Fruit fly (Drosophila melanogaster) whole organism, prepupa: Measurements from ENCODE around the gene CG2617.

ENCODE experiments used
- CG10631 ChIP-seq: fragments of 200-800 bp; sonication (Bioruptor generic); optimal IDR thresholded peaks from 2 replicates; lab custom pipeline; 2016; ENCODE audit warnings: missing biosample characterization, missing genetic modification characterization
- CG11762 ChIP-seq: fragments of 200-800 bp; sonication (Bioruptor generic); optimal IDR thresholded peaks from 3 replicates; lab custom pipeline; 2016; ENCODE audit warnings: missing biosample characterization, missing genetic modification characterization; ENCODE audit not compliant: insufficient read depth
- CG11902 ChIP-seq: fragments of 200-800 bp; sonication (Bioruptor generic); optimal IDR thresholded peaks from 3 replicates; lab custom pipeline; 2016; ENCODE audit warnings: missing biosample characterization, missing genetic modification characterization
- CG15336 ChIP-seq: fragments of 200-800 bp; sonication (Bioruptor generic); IDR thresholded peaks from 2 replicates; pipeline ENCODE4 v1.3.6; 2022; ENCODE audit warnings: missing biosample characterization, missing genetic modification characterization
- CG1621 ChIP-seq: fragments of 200-800 bp; sonication (Bioruptor generic); optimal IDR thresholded peaks from 3 replicates; lab custom pipeline; 2018; ENCODE audit warnings: missing biosample characterization, mild to moderate bottlenecking, missing genetic modification characterization
- CG16779 ChIP-seq: fragments of 200-800 bp; sonication (Bioruptor generic); optimal IDR thresholded peaks from 3 replicates; lab custom pipeline; 2017; ENCODE audit warnings: missing biosample characterization, mild to moderate bottlenecking, missing genetic modification characterization
- CG3032 ChIP-seq: fragments of 200-800 bp; optimal IDR thresholded peaks from 2 replicates; lab custom pipeline; 2019; ENCODE audit warnings: missing biosample characterization, mild to moderate bottlenecking, missing genetic modification characterization, moderate library complexity
- CG31627 ChIP-seq: fragments of 200-800 bp; sonication (Bioruptor generic); optimal IDR thresholded peaks from 3 replicates; lab custom pipeline; 2016; ENCODE audit warnings: missing biosample characterization, missing genetic modification characterization
- CG32006 ChIP-seq: fragments of 200-800 bp; sonication (Bioruptor generic); optimal IDR thresholded peaks from 3 replicates; lab custom pipeline; 2017; ENCODE audit warnings: missing biosample characterization, mild to moderate bottlenecking, missing genetic modification characterization
- CG34406 ChIP-seq: fragments of 200-800 bp; sonication (Bioruptor generic); optimal IDR thresholded peaks from 3 replicates; lab custom pipeline; 2016; ENCODE audit warnings: missing biosample characterization, missing genetic modification characterization
- CG3919 ChIP-seq: fragments of 200-800 bp; sonication (Bioruptor generic); optimal IDR thresholded peaks from 3 replicates; lab custom pipeline; 2016; ENCODE audit warnings: missing biosample characterization, missing genetic modification characterization
- CG4318 ChIP-seq: fragments of 200-800 bp; sonication (Bioruptor generic); optimal IDR thresholded peaks from 3 replicates; lab custom pipeline; 2017; ENCODE audit warnings: missing biosample characterization, mild to moderate bottlenecking, missing genetic modification characterization
- CG6276 ChIP-seq: fragments of 200-800 bp; sonication (Bioruptor generic); optimal IDR thresholded peaks from 2 replicates; lab custom pipeline; 2017; ENCODE audit warnings: missing biosample characterization, mild to moderate bottlenecking, missing genetic modification characterization
- CG6792 ChIP-seq: fragments of 200-800 bp; sonication (Bioruptor generic); optimal IDR thresholded peaks from 3 replicates; lab custom pipeline; 2016; ENCODE audit warnings: missing biosample characterization, missing genetic modification characterization
- CG6808 ChIP-seq: fragments of 200-800 bp; sonication (Bioruptor generic); optimal IDR thresholded peaks from 3 replicates; lab custom pipeline; 2017; ENCODE audit warnings: missing biosample characterization, missing genetic modification characterization, mild to moderate bottlenecking, moderate library complexity, missing genetic modification reagents
- CG7368 ChIP-seq: fragments of 200-800 bp; sonication (Bioruptor generic); optimal IDR thresholded peaks from 3 replicates; lab custom pipeline; 2016; ENCODE audit warnings: missing biosample characterization, missing genetic modification characterization
- CG8119 ChIP-seq: fragments of 200-800 bp; sonication (Bioruptor generic); IDR thresholded peaks from 3 replicates; pipeline ENCODE4 v1.3.6; 2022; ENCODE audit warnings: missing biosample characterization, missing genetic modification characterization
- CG8319 ChIP-seq: fragments of 200-800 bp; sonication (Bioruptor generic); optimal IDR thresholded peaks from 3 replicates; lab custom pipeline; 2016; ENCODE audit warnings: missing biosample characterization, missing genetic modification characterization
- CG8632 ChIP-seq: fragments of 200-800 bp; sonication (Bioruptor generic); optimal IDR thresholded peaks from 3 replicates; lab custom pipeline; 2016; ENCODE audit warnings: missing biosample characterization, missing genetic modification characterization
- CG9139 ChIP-seq: fragments of 200-800 bp; sonication (Bioruptor generic); optimal IDR thresholded peaks from 3 replicates; lab custom pipeline; 2017; ENCODE audit warnings: missing biosample characterization, mild to moderate bottlenecking, missing genetic modification characterization
- Eip75B ChIP-seq: fragments of 200-800 bp; sonication (Bioruptor generic); optimal IDR thresholded peaks from 3 replicates; lab custom pipeline; 2016; ENCODE audit warnings: missing biosample characterization, missing genetic modification characterization
- Eip78C ChIP-seq: fragments of 200-800 bp; sonication (Bioruptor generic); peaks from one replicate; lab custom pipeline; 2016; ENCODE audit warnings: missing biosample characterization, missing genetic modification characterization
- Eip93F ChIP-seq: fragments of 200-800 bp; sonication (Bioruptor generic); optimal IDR thresholded peaks from 2 replicates; lab custom pipeline; 2016; ENCODE audit warnings: missing biosample characterization, mild to moderate bottlenecking, missing genetic modification characterization
- Ets21C ChIP-seq: fragments of 200-800 bp; sonication (Bioruptor generic); optimal IDR thresholded peaks from 3 replicates; lab custom pipeline; 2016; ENCODE audit warnings: missing biosample characterization, missing genetic modification characterization
- Ets96B ChIP-seq: fragments of 200-800 bp; optimal IDR thresholded peaks from 2 replicates; lab custom pipeline; 2019; ENCODE audit warnings: missing biosample characterization, mild to moderate bottlenecking, missing genetic modification characterization, moderate library complexity
- Hr38 ChIP-seq: sonication (Bioruptor generic); optimal IDR thresholded peaks from 2 replicates; lab custom pipeline; 2016; ENCODE audit warnings: missing biosample characterization, missing genetic modification characterization
- Hr39 ChIP-seq: fragments of 200-800 bp; sonication (Bioruptor generic); optimal IDR thresholded peaks from 2 replicates; lab custom pipeline; 2016; ENCODE audit warnings: missing biosample characterization, missing genetic modification characterization
- Hr4 ChIP-seq: fragments of 200-800 bp; sonication (Bioruptor generic); optimal IDR thresholded peaks from 3 replicates; lab custom pipeline; 2016; ENCODE audit warnings: missing biosample characterization, missing genetic modification characterization
- Lpt ChIP-seq: fragments of 200-800 bp; sonication (Bioruptor generic); optimal IDR thresholded peaks from 3 replicates; lab custom pipeline; 2016; ENCODE audit warnings: missing biosample characterization, missing genetic modification characterization
- Met ChIP-seq: fragments of 200-800 bp; sonication (Bioruptor generic); optimal IDR thresholded peaks from 3 replicates; lab custom pipeline; 2016; ENCODE audit warnings: missing biosample characterization, missing genetic modification characterization
- OdsH ChIP-seq: fragments of 200-800 bp; sonication (Bioruptor generic); optimal IDR thresholded peaks from 3 replicates; lab custom pipeline; 2016; ENCODE audit warnings: missing biosample characterization, missing genetic modification characterization
- Smox ChIP-seq: fragments of 200-800 bp; sonication (Bioruptor generic); optimal IDR thresholded peaks from 3 replicates; lab custom pipeline; 2016; ENCODE audit warnings: missing biosample characterization, missing genetic modification characterization
- Sox102F ChIP-seq: fragments of 200-800 bp; sonication (Bioruptor generic); optimal IDR thresholded peaks from 2 replicates; lab custom pipeline; 2016; ENCODE audit warnings: missing biosample characterization, mild to moderate bottlenecking, missing genetic modification characterization
- Sox14 ChIP-seq: fragments of 200-800 bp; sonication (Bioruptor generic); optimal IDR thresholded peaks from 3 replicates; lab custom pipeline; 2016; ENCODE audit warnings: missing biosample characterization, missing genetic modification characterization
- Sox15 ChIP-seq: fragments of 200-800 bp; sonication (Bioruptor generic); optimal IDR thresholded peaks from 3 replicates; lab custom pipeline; 2016; ENCODE audit warnings: missing biosample characterization, missing genetic modification characterization
- achi ChIP-seq: fragments of 200-800 bp; sonication (Bioruptor generic); optimal IDR thresholded peaks from 3 replicates; lab custom pipeline; 2016; ENCODE audit warnings: missing biosample characterization, missing genetic modification characterization
- acj6 ChIP-seq: fragments of 200-800 bp; sonication (Bioruptor generic); optimal IDR thresholded peaks from 3 replicates; lab custom pipeline; 2016; ENCODE audit warnings: missing biosample characterization, missing genetic modification characterization
- dac ChIP-seq: fragments of 200-800 bp; sonication (Bioruptor generic); optimal IDR thresholded peaks from 2 replicates; lab custom pipeline; 2017; ENCODE audit warnings: missing biosample characterization, mild to moderate bottlenecking, missing genetic modification characterization
- dsx ChIP-seq: fragments of 200-800 bp; optimal IDR thresholded peaks from 3 replicates; lab custom pipeline; 2019; ENCODE audit warnings: missing biosample characterization, mild to moderate bottlenecking, missing genetic modification characterization, moderate library complexity; ENCODE audit not compliant: poor library complexity, severe bottlenecking
- eg ChIP-seq: fragments of 200-800 bp; sonication (Bioruptor generic); IDR thresholded peaks from 3 replicates; pipeline ENCODE4 v1.3.6; 2022; ENCODE audit warnings: missing biosample characterization, missing genetic modification characterization
- esn ChIP-seq: fragments of 200-800 bp; sonication (Bioruptor generic); optimal IDR thresholded peaks from 2 replicates; lab custom pipeline; 2016; ENCODE audit warnings: missing biosample characterization, mild to moderate bottlenecking, missing genetic modification characterization, moderate library complexity
- fd59A ChIP-seq: fragments of 200-800 bp; sonication (Bioruptor generic); optimal IDR thresholded peaks from 2 replicates; lab custom pipeline; 2017; ENCODE audit warnings: missing biosample characterization, mild to moderate bottlenecking, missing genetic modification characterization, missing genetic modification reagents
- fd85E ChIP-seq: fragments of 200-800 bp; sonication (Bioruptor generic); optimal IDR thresholded peaks from 3 replicates; lab custom pipeline; 2016; ENCODE audit warnings: missing biosample characterization, missing genetic modification characterization
- fkh ChIP-seq: fragments of 200-800 bp; sonication (Bioruptor generic); optimal IDR thresholded peaks from 3 replicates; lab custom pipeline; 2017; ENCODE audit warnings: missing biosample characterization, mild to moderate bottlenecking, missing genetic modification characterization, moderate library complexity
- lz ChIP-seq: fragments of 200-800 bp; sonication (Bioruptor generic); optimal IDR thresholded peaks from 3 replicates; lab custom pipeline; 2016; ENCODE audit warnings: missing biosample characterization, missing genetic modification characterization
- net ChIP-seq: fragments of 200-800 bp; sonication (Bioruptor generic); optimal IDR thresholded peaks from 3 replicates; lab custom pipeline; 2016; ENCODE audit warnings: missing biosample characterization, missing genetic modification characterization
- pdm3 ChIP-seq: fragments of 200-800 bp; sonication (Bioruptor generic); optimal IDR thresholded peaks from 3 replicates; lab custom pipeline; 2016; ENCODE audit warnings: missing biosample characterization, missing genetic modification characterization
- spab ChIP-seq: fragments of 200-800 bp; sonication (Bioruptor generic); optimal IDR thresholded peaks from 2 replicates; lab custom pipeline; 2017; ENCODE audit warnings: missing biosample characterization, mild to moderate bottlenecking, missing genetic modification characterization, missing genetic modification reagents
- svp ChIP-seq: fragments of 200-800 bp; sonication (Bioruptor generic); peaks from one replicate; lab custom pipeline; 2016; ENCODE audit warnings: missing biosample characterization, missing genetic modification characterization
- topi ChIP-seq: fragments of 200-800 bp; sonication (Bioruptor generic); optimal IDR thresholded peaks from 3 replicates; lab custom pipeline; 2016; ENCODE audit warnings: missing biosample characterization, missing genetic modification characterization

CG2617 gene

DNA sequence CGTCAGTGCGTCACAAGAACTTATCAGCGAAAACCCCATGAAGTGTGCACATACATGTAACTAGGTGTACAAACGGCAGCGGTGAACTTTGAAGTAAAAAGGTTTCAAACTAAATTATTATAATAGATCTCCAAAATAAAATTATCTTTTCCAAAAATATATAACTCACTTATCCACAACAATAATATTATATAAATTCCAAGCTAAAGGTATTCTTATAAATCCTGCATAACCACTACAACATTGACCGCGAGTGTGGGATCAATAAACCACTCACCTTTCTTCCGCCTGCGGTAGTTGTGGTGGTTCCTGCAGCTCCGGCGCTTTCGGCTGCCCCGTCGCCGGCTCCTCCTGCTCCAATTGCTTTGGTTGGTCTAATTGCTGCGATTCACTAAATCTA lies 7.5 kb upstream of the CG2617 start:
- no peak for TF ChIP-seq CG3919 (GFP tag; lab: Kevin White, UChicago)
- no peak for TF ChIP-seq CG4318 (GFP tag; lab: Kevin White, UChicago)
- 0 out of 3 replicates have a peak, but pooled peaks have one; percentile 35 for TF ChIP-seq eg (GFP tag; lab: Robert Waterston, UW)
- TF ChIP-seq Eip78C (GFP tag; lab: Kevin White, UChicago): peak; percentile 8
- peak; percentile 47 for TF ChIP-seq svp (GFP tag; lab: Kevin White, UChicago)

DNA sequence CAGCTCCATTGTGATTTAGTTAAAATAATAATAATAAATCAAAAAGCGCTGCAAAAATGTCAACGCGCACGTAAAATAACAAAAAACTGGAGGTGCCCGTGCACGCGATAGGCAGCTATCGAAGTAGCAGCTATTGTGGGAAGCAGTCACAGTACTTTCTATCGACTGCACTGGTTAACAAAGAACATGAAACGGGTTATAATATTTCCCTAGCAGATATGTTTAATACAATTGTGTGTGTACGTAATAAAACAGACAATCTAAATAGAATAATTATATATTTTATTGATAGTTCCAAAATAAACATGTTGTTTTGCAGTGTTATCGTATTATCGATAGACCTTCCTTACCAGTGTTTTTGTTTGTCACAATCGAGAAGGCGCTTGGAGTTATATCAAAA lies 6.3 kb upstream of the CG2617 start, which contains the start of the genes CG31678 and IKKepsilon:
Gene CG31678, minus strand, starts transcription at position 67 of the 400 bp plus-strand sequence.
Gene IKKepsilon, plus strand, starts transcription at position 171 of the 400 bp plus-strand sequence.
- no peak for TF ChIP-seq CG10631 (GFP tag; lab: Kevin White, UChicago)
- no peak for TF ChIP-seq CG9139
- no peak for TF ChIP-seq CG8319 (GFP tag; lab: Kevin White, UChicago)
- peak; percentile 56 for TF ChIP-seq acj6
- TF ChIP-seq OdsH: peak; percentile 68
- TF ChIP-seq CG1621: no peak
- TF ChIP-seq Hr38: no peak
- no peak for TF ChIP-seq Sox15 (GFP tag; lab: Kevin White, UChicago)
- no peak for TF ChIP-seq CG11762 (GFP tag; lab: Kevin White, UChicago)
- no peak for TF ChIP-seq Lpt (GFP tag; lab: Kevin White, UChicago)
- TF ChIP-seq CG8632 (GFP tag; lab: Kevin White, UChicago): peak; percentile 2
- TF ChIP-seq topi (GFP tag; lab: Kevin White, UChicago): peak; percentile 47
- no peak for TF ChIP-seq CG6808
- TF ChIP-seq eg (GFP tag; lab: Robert Waterston, UW): peak; percentile 59; the same call in 2 of the 3 replicates
- TF ChIP-seq Met: no peak
- no peak for TF ChIP-seq Smox (GFP tag; lab: Kevin White, UChicago)
- peak; percentile 40; the same call in 1 of the 3 replicates for TF ChIP-seq CG8119 (GFP tag; lab: Robert Waterston, UW)
- peak; percentile 58 for TF ChIP-seq pdm3
- TF ChIP-seq dsx: no peak
- TF ChIP-seq CG6276 (GFP tag; lab: Kevin White, UChicago): no peak
- peak; percentile 47 for TF ChIP-seq lz (GFP tag; lab: Kevin White, UChicago)
- TF ChIP-seq fkh (GFP tag; lab: Kevin White, UChicago): no peak
- TF ChIP-seq CG31627 (GFP tag; lab: Kevin White, UChicago): peak; percentile 44
- no peak for TF ChIP-seq CG11902 (GFP tag; lab: Kevin White, UChicago)
- peak; percentile 11 for TF ChIP-seq CG34406 (GFP tag; lab: Kevin White, UChicago)
- TF ChIP-seq Ets96B (tag; lab: Kevin White, UChicago): peak; percentile 42
- TF ChIP-seq achi (GFP tag; lab: Kevin White, UChicago): peak; percentile 50
- TF ChIP-seq Hr4 (GFP tag; lab: Kevin White, UChicago): peak; percentile 56
- TF ChIP-seq net (GFP tag; lab: Kevin White, UChicago): no peak
- no peak for TF ChIP-seq Eip75B (GFP tag; lab: Kevin White, UChicago)
- TF ChIP-seq CG7368: no peak
- TF ChIP-seq Sox14 (GFP tag; lab: Kevin White, UChicago): peak; percentile 81
- no peak for TF ChIP-seq CG4318 (GFP tag; lab: Kevin White, UChicago)
- TF ChIP-seq dac (GFP tag; lab: Kevin White, UChicago): no peak
- peak; percentile 51 for TF ChIP-seq esn (GFP tag; lab: Kevin White, UChicago)
- TF ChIP-seq fd85E (GFP tag; lab: Kevin White, UChicago): no peak
- TF ChIP-seq CG6792 (GFP tag; lab: Kevin White, UChicago): peak; percentile 45
- TF ChIP-seq Eip78C (GFP tag; lab: Kevin White, UChicago): peak; percentile 67
- TF ChIP-seq CG3032: peak; percentile 35
- TF ChIP-seq Sox102F (GFP tag; lab: Kevin White, UChicago): no peak
- peak; percentile 39 for TF ChIP-seq CG32006
- peak; percentile 46 for TF ChIP-seq CG3919 (GFP tag; lab: Kevin White, UChicago)
- no peak for TF ChIP-seq Ets21C (GFP tag; lab: Kevin White, UChicago)
- no peak for TF ChIP-seq CG16779
- TF ChIP-seq svp (GFP tag; lab: Kevin White, UChicago): peak; percentile 81
- no peak for TF ChIP-seq fd59A (GFP tag; lab: Kevin White, UChicago)
- TF ChIP-seq Eip93F (GFP tag; lab: Kevin White, UChicago): no peak
- peak; percentile 55 for TF ChIP-seq CG15336 (GFP tag; lab: Robert Waterston, UW)
- TF ChIP-seq spab (GFP tag; lab: Kevin White, UChicago): no peak
- TF ChIP-seq Hr39 (GFP tag; lab: Kevin White, UChicago): no peak
